Worm (Caenorhabditis elegans): ENCODE data around the gene F47B8.13.

DNA sequence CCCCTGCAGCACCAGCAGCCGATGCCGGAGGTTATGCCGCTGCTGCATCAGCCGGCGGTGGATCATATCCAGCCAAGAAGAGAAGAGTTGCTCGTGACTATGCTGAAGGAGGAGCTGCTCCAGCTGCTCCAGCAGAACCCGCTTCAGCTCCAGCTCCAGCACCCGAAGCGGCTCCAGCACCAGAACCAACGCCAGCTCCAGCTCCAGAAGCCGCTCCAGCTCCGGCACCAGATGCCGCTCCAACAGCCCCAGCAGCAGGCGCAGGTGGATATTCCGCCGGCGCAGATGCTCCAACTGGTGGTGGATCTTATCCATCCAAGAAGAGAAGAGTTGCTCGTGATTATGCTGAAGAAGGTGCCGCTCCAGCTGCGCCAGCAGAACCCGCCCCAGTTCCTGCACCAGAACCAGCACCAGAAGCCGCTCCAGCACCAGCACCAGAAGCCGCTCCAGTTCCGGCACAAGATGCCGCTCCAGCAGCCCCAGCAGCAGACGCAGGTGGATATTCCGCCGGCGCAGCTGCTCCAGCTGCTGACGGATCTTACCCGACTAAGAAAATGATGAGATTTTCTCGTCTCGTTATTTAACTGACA lies 1.3 kb upstream of the F47B8.13 start:
- TF ChIP-seq fkh-6 (tag; optimal IDR thresholded peaks at IDR 0.05) (no peak), pha-4 (tag; optimal IDR thresholded peaks at IDR 0.05) (no peak), ztf-16 (tag; optimal IDR thresholded peaks at IDR 0.05) (no peak), fkh-10 (GFP tag; optimal IDR thresholded peaks at IDR 0.05) (no peak), ceh-9 (tag; optimal IDR thresholded peaks at IDR 0.05) (peak; percentile 28)

Data from whole organism, late embryonic.